Fruit fly (Drosophila melanogaster) whole organism, embryonic: ENCODE data around the gene TMEM216.

ENCODE experiments used
- B-H1 ChIP-seq: fragments of 200-800 bp; sonication (Bioruptor generic); IDR thresholded peaks from 3 replicates; pipeline ENCODE4 v1.3.6; 2022; ENCODE audit warnings: missing biosample characterization, missing genetic modification characterization
- CG11695 ChIP-seq: fragments of 200-800 bp; sonication (Bioruptor generic); IDR thresholded peaks from 3 replicates; pipeline ENCODE4 v1.3.6; 2022; ENCODE audit warnings: missing biosample characterization, missing genetic modification characterization
- CG14860 ChIP-seq: fragments of 200-800 bp; sonication (Bioruptor generic); IDR thresholded peaks from 3 replicates; pipeline ENCODE4 v1.3.6; 2022; ENCODE audit warnings: missing biosample characterization, missing genetic modification characterization; ENCODE audit not compliant: partially characterized antibody
- CG15696 ChIP-seq: fragments of 200-800 bp; sonication (Bioruptor generic); optimal IDR thresholded peaks from 2 replicates; lab custom pipeline; 2019; ENCODE audit warnings: missing biosample characterization, mild to moderate bottlenecking, missing genetic modification characterization, moderate library complexity
- CG16779 ChIP-seq: fragments of 200-800 bp; sonication (Bioruptor generic); IDR thresholded peaks from 2 replicates; pipeline ENCODE4 v1.3.6; 2022; ENCODE audit warnings: missing biosample characterization, missing genetic modification characterization
- CG2875 ChIP-seq: fragments of 200-800 bp; sonication (Bioruptor generic); optimal IDR thresholded peaks from 2 replicates; lab custom pipeline; 2017; ENCODE audit warnings: missing biosample characterization, mild to moderate bottlenecking, missing genetic modification characterization, missing genetic modification reagents
- CG2889 ChIP-seq: fragments of 200-800 bp; sonication (Bioruptor generic); IDR thresholded peaks from 3 replicates; pipeline ENCODE4 v1.3.6; 2022; ENCODE audit warnings: missing biosample characterization, missing genetic modification characterization
- CG31441 ChIP-seq: fragments of 200-800 bp; sonication (Bioruptor generic); IDR thresholded peaks from 2 replicates; pipeline ENCODE4 v1.3.6; 2022; ENCODE audit warnings: missing biosample characterization, missing genetic modification characterization
- CG32772 ChIP-seq: fragments of 200-800 bp; sonication (Bioruptor generic); IDR thresholded peaks from 2 replicates; pipeline ENCODE4 v1.3.6; 2022; ENCODE audit warnings: missing biosample characterization, missing genetic modification characterization
- CG3995 ChIP-seq: fragments of 200-800 bp; sonication (Bioruptor generic); optimal IDR thresholded peaks from 3 replicates; lab custom pipeline; 2016; ENCODE audit warnings: missing biosample characterization, missing genetic modification characterization
- CG4404 ChIP-seq: fragments of 200-800 bp; sonication (Bioruptor generic); IDR thresholded peaks from 2 replicates; pipeline ENCODE4 v1.3.6; 2022; ENCODE audit warnings: missing biosample characterization, missing genetic modification characterization
- CG7745 ChIP-seq: fragments of 200-800 bp; sonication (Bioruptor generic); optimal IDR thresholded peaks from 2 replicates; lab custom pipeline; 2018; ENCODE audit warnings: missing biosample characterization, mild to moderate bottlenecking, missing genetic modification characterization, moderate library complexity
- CG8290 ChIP-seq, 3 experiments: fragments of 200-800 bp; sonication (Bioruptor generic); optimal IDR thresholded peaks; 2 replicates each; lab custom pipeline; 2016 to 2019; ENCODE audit warnings: missing biosample characterization in 3 of 3, missing genetic modification characterization in 3 of 3, mild to moderate bottlenecking in 2 of 3, moderate library complexity in 1 of 3
- CG9215 ChIP-seq: fragments of 200-800 bp; sonication (Bioruptor generic); IDR thresholded peaks from 2 replicates; pipeline ENCODE4 v1.3.6; 2022; ENCODE audit warnings: missing biosample characterization, missing genetic modification characterization
- CrebB ChIP-seq: fragments of 200-800 bp; sonication (Bioruptor generic); optimal IDR thresholded peaks from 3 replicates; lab custom pipeline; 2018; ENCODE audit warnings: missing biosample characterization, mild to moderate bottlenecking, missing genetic modification characterization
- Dip2 ChIP-seq: fragments of 200-800 bp; sonication (Bioruptor generic); IDR thresholded peaks from 2 replicates; pipeline ENCODE4 v1.3.6; 2022; ENCODE audit warnings: missing biosample characterization, missing genetic modification characterization
- E2f1 ChIP-seq: fragments of 200-800 bp; sonication (Bioruptor generic); IDR thresholded peaks from 2 replicates; pipeline ENCODE4 v1.3.6; 2022; ENCODE audit warnings: missing biosample characterization, missing genetic modification characterization
- Fer2 ChIP-seq: fragments of 200-800 bp; sonication (Bioruptor generic); optimal IDR thresholded peaks from 2 replicates; lab custom pipeline; 2018; ENCODE audit warnings: missing biosample characterization, mild to moderate bottlenecking, missing genetic modification characterization, moderate library complexity
- GATAe ChIP-seq: fragments of 200-800 bp; sonication (Bioruptor generic); conservative IDR thresholded peaks from 2 replicates; pipeline ENCODE4 v1.3.6; 2022; ENCODE audit warnings: missing biosample characterization, missing genetic modification characterization
- HLH3B ChIP-seq: fragments of 200-800 bp; sonication (Bioruptor generic); IDR thresholded peaks from 2 replicates; pipeline ENCODE4 v1.3.6; 2022; ENCODE audit warnings: missing biosample characterization, missing genetic modification characterization
- Hey ChIP-seq: fragments of 200-800 bp; sonication (Bioruptor generic); optimal IDR thresholded peaks from 3 replicates; lab custom pipeline; 2018; ENCODE audit warnings: missing biosample characterization, mild to moderate bottlenecking, missing genetic modification characterization
- MTF-1 ChIP-seq: fragments of 200-800 bp; sonication (Bioruptor generic); optimal IDR thresholded peaks from 2 replicates; lab custom pipeline; 2018; ENCODE audit warnings: missing biosample characterization, mild to moderate bottlenecking, missing genetic modification characterization, borderline replicate concordance
- Mes4 ChIP-seq: fragments of 200-800 bp; sonication (Bioruptor generic); optimal IDR thresholded peaks from 2 replicates; lab custom pipeline; 2016; ENCODE audit warnings: missing biosample characterization, missing genetic modification characterization
- Mrtf ChIP-seq: fragments of 200-800 bp; sonication (Bioruptor generic); IDR thresholded peaks from 3 replicates; pipeline ENCODE4 v1.3.6; 2022; ENCODE audit warnings: missing biosample characterization, missing genetic modification characterization
- Neu2 ChIP-seq: fragments of 200-800 bp; sonication (Bioruptor generic); optimal IDR thresholded peaks from 3 replicates; lab custom pipeline; 2016; ENCODE audit warnings: missing biosample characterization, missing genetic modification characterization, borderline replicate concordance
- Sry-β ChIP-seq: fragments of 200-800 bp; sonication (Bioruptor generic); optimal IDR thresholded peaks from 2 replicates; lab custom pipeline; 2018; ENCODE audit warnings: missing biosample characterization, mild to moderate bottlenecking, missing genetic modification characterization, moderate library complexity
- Vsx1 ChIP-seq: fragments of 200-800 bp; sonication (Bioruptor generic); optimal IDR thresholded peaks from 2 replicates; lab custom pipeline; 2017; ENCODE audit warnings: missing biosample characterization, mild to moderate bottlenecking, missing genetic modification characterization, missing genetic modification reagents
- ash1 ChIP-seq: fragments of 200-800 bp; sonication (Bioruptor generic); optimal IDR thresholded peaks from 2 replicates; lab custom pipeline; 2018; ENCODE audit warnings: missing biosample characterization, mild to moderate bottlenecking, missing genetic modification characterization
- ato ChIP-seq: fragments of 200-800 bp; sonication (Bioruptor generic); IDR thresholded peaks from 2 replicates; pipeline ENCODE4 v1.3.6; 2022; ENCODE audit warnings: missing biosample characterization, missing genetic modification characterization; ENCODE audit not compliant: partially characterized antibody
- cad ChIP-seq: fragments of >200 bp; optimal IDR thresholded peaks from 2 replicates; lab custom pipeline; 2017; ENCODE audit warnings: missing biosample characterization, missing genetic modification characterization
- cas ChIP-seq: fragments of 200-800 bp; sonication (Bioruptor generic); IDR thresholded peaks from 2 replicates; pipeline ENCODE4 v1.3.6; 2022; ENCODE audit warnings: missing biosample characterization, missing genetic modification characterization
- chif ChIP-seq, 2 experiments: fragments of 200-800 bp; sonication (Bioruptor generic); optimal IDR thresholded peaks; 3 replicates each; lab custom pipeline; 2016; ENCODE audit warnings: missing biosample characterization in 2 of 2, missing genetic modification characterization in 2 of 2
- ci ChIP-seq: fragments of 200-800 bp; sonication (Bioruptor generic); IDR thresholded peaks from 3 replicates; pipeline ENCODE4 v1.3.6; 2022; ENCODE audit warnings: missing biosample characterization, missing genetic modification characterization
- dm ChIP-seq: fragments of 200-800 bp; sonication (Bioruptor generic); optimal IDR thresholded peaks from 3 replicates; lab custom pipeline; 2016; ENCODE audit warnings: missing biosample characterization, missing genetic modification characterization
- esg ChIP-seq: fragments of 200-800 bp; sonication (Bioruptor generic); conservative IDR thresholded peaks from 2 replicates; pipeline ENCODE4 v1.3.6; 2022; ENCODE audit warnings: missing biosample characterization, missing genetic modification characterization
- ken ChIP-seq: fragments of 200-800 bp; sonication (Bioruptor generic); IDR thresholded peaks from 3 replicates; pipeline ENCODE4 v1.3.6; 2022; ENCODE audit warnings: missing biosample characterization, missing genetic modification characterization
- lilli ChIP-seq: fragments of 200-800 bp; sonication (Bioruptor generic); optimal IDR thresholded peaks from 3 replicates; lab custom pipeline; 2016; ENCODE audit warnings: missing biosample characterization, missing genetic modification characterization
- pnt ChIP-seq: fragments of 200-800 bp; sonication (Bioruptor generic); optimal IDR thresholded peaks from 3 replicates; lab custom pipeline; 2016; ENCODE audit warnings: missing biosample characterization, missing genetic modification characterization
- run ChIP-seq: fragments of 200-800 bp; sonication (Bioruptor generic); optimal IDR thresholded peaks from 3 replicates; lab custom pipeline; 2018; ENCODE audit warnings: missing biosample characterization, mild to moderate bottlenecking, missing genetic modification characterization
- sc ChIP-seq, 3 experiments: fragments of >200 bp in 2 of 3; fragments of 200-800 bp in 1 of 3; sonication (Bioruptor generic) in 1 of 3; optimal IDR thresholded peaks; 2 replicates in 2 of 3; 3 replicates in 1 of 3; lab custom pipeline; 2017; ENCODE audit warnings: mild to moderate bottlenecking in 1 of 3, missing biosample characterization in 1 of 3, missing genetic modification characterization in 1 of 3, missing genetic modification reagents in 1 of 3
- sd ChIP-seq: fragments of 200-800 bp; sonication (Bioruptor generic); optimal IDR thresholded peaks from 3 replicates; lab custom pipeline; 2018; ENCODE audit warnings: missing biosample characterization, mild to moderate bottlenecking, missing genetic modification characterization, moderate library complexity
- sens ChIP-seq: fragments of 200-800 bp; sonication (Bioruptor generic); peaks from one replicate; lab custom pipeline; 2016; ENCODE audit warnings: missing biosample characterization, missing genetic modification characterization
- sens-2 ChIP-seq: fragments of 200-800 bp; sonication (Bioruptor generic); IDR thresholded peaks from 2 replicates; pipeline ENCODE4 v1.3.6; 2022; ENCODE audit warnings: missing biosample characterization, missing genetic modification characterization
- sim ChIP-seq: fragments of 200-800 bp; sonication (Bioruptor generic); IDR thresholded peaks from 2 replicates; pipeline ENCODE4 v1.3.6; 2022; ENCODE audit warnings: missing biosample characterization, missing genetic modification characterization
- sr ChIP-seq: fragments of 200-800 bp; sonication (Bioruptor generic); IDR thresholded peaks from 3 replicates; pipeline ENCODE4 v1.3.6; 2022; ENCODE audit warnings: missing biosample characterization, missing genetic modification characterization
- stwl ChIP-seq: fragments of 200-800 bp; sonication (Bioruptor generic); optimal IDR thresholded peaks from 3 replicates; lab custom pipeline; 2018; ENCODE audit warnings: missing biosample characterization, mild to moderate bottlenecking, missing genetic modification characterization, moderate library complexity
- tna ChIP-seq: fragments of 200-800 bp; sonication (Bioruptor generic); IDR thresholded peaks from 2 replicates; pipeline ENCODE4 v1.3.6; 2022; ENCODE audit warnings: missing biosample characterization, missing genetic modification characterization; ENCODE audit not compliant: partially characterized antibody
- twi ChIP-seq: fragments of 200-800 bp; optimal IDR thresholded peaks from 2 replicates; lab custom pipeline; 2019; ENCODE audit warnings: missing biosample characterization, mild to moderate bottlenecking, missing genetic modification characterization, moderate library complexity
- vfl ChIP-seq: fragments of 200-800 bp; sonication (Bioruptor generic); optimal IDR thresholded peaks from 2 replicates; lab custom pipeline; 2016; ENCODE audit warnings: missing biosample characterization, missing genetic modification characterization
- zen ChIP-seq: fragments of 200-800 bp; sonication (Bioruptor generic); optimal IDR thresholded peaks from 3 replicates; lab custom pipeline; 2018; ENCODE audit warnings: missing biosample characterization, mild to moderate bottlenecking, missing genetic modification characterization, moderate library complexity

TMEM216 gene

DNA sequence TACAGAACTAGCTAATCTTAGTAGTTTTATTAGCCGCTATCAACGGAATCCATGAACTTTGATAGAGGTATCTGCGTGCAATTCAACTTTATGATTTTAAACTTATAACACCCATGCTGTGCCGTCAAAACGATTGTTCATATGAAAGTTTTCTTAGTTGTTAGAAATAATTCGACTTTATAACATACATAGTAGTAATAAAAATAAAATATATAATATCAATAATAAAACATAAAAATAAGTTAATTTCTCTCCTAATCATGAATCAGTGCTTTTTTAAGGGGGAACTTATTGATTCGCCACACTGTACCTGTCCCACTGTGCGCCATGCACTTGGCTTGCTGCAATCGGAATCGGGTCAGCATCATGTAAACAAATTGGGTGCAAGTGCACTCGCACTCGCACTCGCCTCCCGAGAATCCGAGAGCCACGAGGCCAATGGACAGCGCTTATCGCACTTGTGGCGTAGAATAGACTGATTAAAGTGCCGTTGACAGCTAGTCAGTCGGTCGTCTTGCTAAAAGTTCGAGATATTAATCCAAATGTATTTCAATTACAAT is 4.1 kb upstream of the TMEM216 start (continued):
- TF ChIP-seq chif (GFP tag; optimal IDR thresholded peaks at IDR 0.05; lab: Kevin White, UChicago) = no peak
- no peak for TF ChIP-seq Dip2 (GFP tag; lab: Robert Waterston, UW)
- no peak for TF ChIP-seq CG11695 (GFP tag; lab: Robert Waterston, UW)
- no peak for TF ChIP-seq CrebB (tag; lab: Kevin White, UChicago)
- no peak for TF ChIP-seq ken
- no peak for TF ChIP-seq cas (GFP tag; lab: Robert Waterston, UW)
- TF ChIP-seq Mes4 (GFP tag; lab: Kevin White, UChicago) = no peak
- no peak for TF ChIP-seq sim (GFP tag; lab: Robert Waterston, UW)
- no peak for TF ChIP-seq CG15696 (tag; lab: Kevin White, UChicago)
- no peak for TF ChIP-seq zen (tag; lab: Kevin White, UChicago)
- TF ChIP-seq CG32772 (GFP tag; lab: Robert Waterston, UW) = no peak
- TF ChIP-seq sens-2 (GFP tag; lab: Robert Waterston, UW) = peak; percentile 60; the same call in 1 of the 2 replicates
- TF ChIP-seq E2f1 (GFP tag; lab: Robert Waterston, UW) = no peak
- TF ChIP-seq CG3995 (GFP tag; lab: Kevin White, UChicago) = no peak
- no peak for TF ChIP-seq CG8290 (GFP tag; optimal IDR thresholded peaks at IDR 0.05; lab: Kevin White, UChicago)
- no peak for TF ChIP-seq CG8290 (tag; optimal IDR thresholded peaks at IDR 0.05; lab: Kevin White, UChicago)
- no peak for TF ChIP-seq CG14860 (GFP tag; lab: Robert Waterston, UW)
- no peak for TF ChIP-seq cad
- TF ChIP-seq tna (GFP tag; lab: Robert Waterston, UW) = no peak
- TF ChIP-seq Sry-β (GFP tag; lab: Kevin White, UChicago) = no peak
- peak; percentile 35; the same call in 2 of the 3 replicates for TF ChIP-seq ci (GFP tag; lab: Robert Waterston, UW)
- TF ChIP-seq run = no peak
- no peak for TF ChIP-seq ash1 (GFP tag; lab: Kevin White, UChicago)
- no peak for TF ChIP-seq sr (GFP tag; lab: Robert Waterston, UW)
- 0 out of 3 replicates have a peak, but pooled peaks have one; percentile 23 for TF ChIP-seq CG2889 (GFP tag; lab: Robert Waterston, UW)
- TF ChIP-seq vfl (GFP tag; lab: Kevin White, UChicago) = no peak
- TF ChIP-seq Mrtf = no peak
- no peak; the same call in 2 of the 3 replicates for TF ChIP-seq B-H1 (GFP tag; lab: Robert Waterston, UW)
- no peak for TF ChIP-seq Hey (tag; lab: Kevin White, UChicago)
- TF ChIP-seq sens (GFP tag; lab: Kevin White, UChicago) = no peak
- no peak for TF ChIP-seq CG16779
- TF ChIP-seq ato = no peak
- no peak for TF ChIP-seq CG7745 (tag; lab: Kevin White, UChicago)
- no peak for TF ChIP-seq pnt (GFP tag; lab: Kevin White, UChicago)
- peak; percentile 60 for TF ChIP-seq Vsx1
- TF ChIP-seq Fer2 = no peak
- TF ChIP-seq CG4404 = no peak
- no peak for TF ChIP-seq HLH3B (GFP tag; lab: Robert Waterston, UW)
- no peak for TF ChIP-seq lilli (GFP tag; lab: Kevin White, UChicago)
- no peak for TF ChIP-seq MTF-1 (GFP tag; lab: Kevin White, UChicago)
- TF ChIP-seq sc (optimal IDR thresholded peaks at IDR 0.05; lab: Kevin White, UChicago) = no peak
- TF ChIP-seq sc (GFP tag; optimal IDR thresholded peaks at IDR 0.05; lab: Kevin White, UChicago) = no peak
- TF ChIP-seq CG31441 = peak; percentile 33; the same call in 1 of the 2 replicates
- TF ChIP-seq twi = no peak
- TF ChIP-seq dm (GFP tag; lab: Kevin White, UChicago) = no peak
- no peak for TF ChIP-seq GATAe (GFP tag; lab: Robert Waterston, UW)
- no peak for TF ChIP-seq Neu2
- peak; percentile 16 for TF ChIP-seq sd (tag; lab: Kevin White, UChicago)
- no peak for TF ChIP-seq CG2875 (GFP tag; lab: Kevin White, UChicago)
- TF ChIP-seq esg (GFP tag; lab: Robert Waterston, UW) = no peak; the same call in 1 of the 2 replicates
- no peak for TF ChIP-seq CG9215 (GFP tag; lab: Robert Waterston, UW)
- TF ChIP-seq stwl (tag; lab: Kevin White, UChicago) = no peak
